Worm (Caenorhabditis elegans) whole organism, young adult: ENCODE results near the gene nep-1.

Source experiments
- B0261.1 ChIP-seq: sonication (generic microtip); optimal IDR thresholded peaks from 2 replicates; lab custom pipeline; 2016; ENCODE audit warnings: mild to moderate bottlenecking, missing genetic modification characterization, moderate library complexity, missing compliant biosample characterization
- F23B12.7 ChIP-seq: sonication (generic microtip); optimal IDR thresholded peaks from 2 replicates; lab custom pipeline; 2017; ENCODE audit warnings: missing genetic modification characterization, mild to moderate bottlenecking, missing compliant biosample characterization, antibody characterized with exemption, moderate library complexity; ENCODE audit not compliant: insufficient read depth
- F49E8.2 ChIP-seq: sonication (generic microtip); optimal IDR thresholded peaks from 3 replicates; lab custom pipeline; 2017; ENCODE audit warnings: missing genetic modification characterization, mild to moderate bottlenecking, missing compliant biosample characterization, antibody characterized with exemption, moderate library complexity; ENCODE audit not compliant: insufficient read depth
- F55B11.4 ChIP-seq: sonication (generic microtip); optimal IDR thresholded peaks from 2 replicates; lab custom pipeline; 2016; ENCODE audit warnings: missing compliant biosample characterization, missing genetic modification characterization, borderline replicate concordance; ENCODE audit not compliant: insufficient read depth
- F57A8.1 ChIP-seq: fragments of 200-800 bp; sonication (Bioruptor generic); optimal IDR thresholded peaks from 2 replicates; lab custom pipeline; 2018; ENCODE audit warnings: mild to moderate bottlenecking, missing genetic modification characterization, moderate library complexity, missing compliant biosample characterization
- T07F8.4 ChIP-seq: sonication (generic microtip); optimal IDR thresholded peaks from 2 replicates; lab custom pipeline; 2016; ENCODE audit warnings: mild to moderate bottlenecking, missing genetic modification characterization, moderate library complexity, missing compliant biosample characterization
- Y95B8A.8 ChIP-seq: fragments of 200-800 bp; sonication (Bioruptor generic); IDR thresholded peaks from 2 replicates; pipeline ENCODE4 v1.3.6; 2022; ENCODE audit warnings: missing genetic modification reagents, missing genetic modification characterization, missing compliant biosample characterization
- aptf-2 ChIP-seq: fragments of 200-800 bp; sonication (Bioruptor generic); conservative IDR thresholded peaks from 2 replicates; pipeline ENCODE4 v1.3.6; 2022; ENCODE audit warnings: missing genetic modification reagents, missing genetic modification characterization, missing compliant biosample characterization
- atf-7 ChIP-seq: sonication (generic microtip); optimal IDR thresholded peaks from 2 replicates; lab custom pipeline; 2017; ENCODE audit warnings: mild to moderate bottlenecking, missing genetic modification characterization, missing compliant biosample characterization
- attf-6 ChIP-seq: fragments of 200-800 bp; sonication (Bioruptor generic); IDR thresholded peaks from 2 replicates; pipeline ENCODE4 v1.3.6; 2022; ENCODE audit warnings: missing genetic modification reagents, missing genetic modification characterization, missing compliant biosample characterization
- cebp-1 ChIP-seq, 2 experiments: fragments of 200-800 bp in 1 of 2; sonication (Bioruptor generic) in 1 of 2; sonication (generic microtip) in 1 of 2; IDR thresholded peaks in 1 of 2; optimal IDR thresholded peaks in 1 of 2; 2 replicates each; pipeline versions ENCODE4 v1.3.6 to Lab custom; 2017 to 2022; ENCODE audit warnings: missing compliant biosample characterization in 2 of 2, missing genetic modification characterization in 2 of 2, mild to moderate bottlenecking in 1 of 2, missing genetic modification reagents in 1 of 2, moderate library complexity in 1 of 2
- ceh-40 ChIP-seq: fragments of 200-800 bp; sonication (Bioruptor generic); IDR thresholded peaks from 2 replicates; pipeline ENCODE4 v1.3.6; 2022; ENCODE audit warnings: missing genetic modification characterization, missing compliant biosample characterization
- ceh-58 ChIP-seq: fragments of 200-800 bp; sonication (Bioruptor generic); IDR thresholded peaks from 2 replicates; pipeline ENCODE4 v1.3.6; 2022; ENCODE audit warnings: missing genetic modification characterization, missing compliant biosample characterization
- ceh-79 ChIP-seq: sonication (generic microtip); optimal IDR thresholded peaks from 2 replicates; lab custom pipeline; 2017; ENCODE audit warnings: mild to moderate bottlenecking, missing genetic modification characterization, missing compliant biosample characterization
- ceh-91 ChIP-seq: fragments of 200-800 bp; sonication (Bioruptor generic); IDR thresholded peaks from 2 replicates; pipeline ENCODE4 v1.3.6; 2022; ENCODE audit warnings: missing genetic modification reagents, missing genetic modification characterization, missing compliant biosample characterization
- dpff-1 ChIP-seq: sonication (generic microtip); optimal IDR thresholded peaks from 2 replicates; lab custom pipeline; 2017; ENCODE audit warnings: mild to moderate bottlenecking, missing genetic modification characterization, missing compliant biosample characterization
- egl-44 ChIP-seq: fragments of 200-800 bp; sonication (Bioruptor generic); IDR thresholded peaks from 2 replicates; pipeline ENCODE4 v1.3.6; 2022; ENCODE audit warnings: missing genetic modification reagents, missing genetic modification characterization, missing compliant biosample characterization
- egrh-3 ChIP-seq: fragments of 200-800 bp; sonication (Bioruptor generic); IDR thresholded peaks from 2 replicates; pipeline ENCODE4 v1.3.6; 2022; ENCODE audit warnings: missing genetic modification reagents, missing genetic modification characterization, missing compliant biosample characterization
- ets-4 ChIP-seq: fragments of 200-800 bp; sonication (Bioruptor generic); optimal IDR thresholded peaks from 2 replicates; lab custom pipeline; 2018; ENCODE audit warnings: mild to moderate bottlenecking, missing genetic modification characterization, missing compliant biosample characterization
- fkh-3 ChIP-seq: sonication (generic microtip); optimal IDR thresholded peaks from 2 replicates; lab custom pipeline; 2016; ENCODE audit warnings: mild to moderate bottlenecking, missing genetic modification characterization, missing compliant biosample characterization
- hlh-12 ChIP-seq: sonication (generic microtip); optimal IDR thresholded peaks from 2 replicates; lab custom pipeline; 2016; ENCODE audit warnings: missing genetic modification characterization, missing compliant biosample characterization
- hlh-26 ChIP-seq: fragments of 200-800 bp; sonication (Bioruptor generic); conservative IDR thresholded peaks from 2 replicates; pipeline ENCODE4 v1.3.6; 2022; ENCODE audit warnings: missing genetic modification reagents, missing genetic modification characterization, missing compliant biosample characterization
- hmg-20 ChIP-seq: fragments of 200-800 bp; sonication (Bioruptor generic); IDR thresholded peaks from 2 replicates; pipeline ENCODE4 v1.3.6; 2022; ENCODE audit warnings: missing genetic modification reagents, missing genetic modification characterization, missing compliant biosample characterization
- hrde-1 ChIP-seq: sonication (generic microtip); optimal IDR thresholded peaks from 2 replicates; lab custom pipeline; 2016; ENCODE audit warnings: missing genetic modification characterization, mild to moderate bottlenecking, missing compliant biosample characterization, moderate library complexity, missing genotype, missing genetic modification reagents, borderline replicate concordance
- hsf-1 ChIP-seq: fragments of 200-800 bp; sonication (Bioruptor generic); IDR thresholded peaks from 2 replicates; pipeline ENCODE4 v1.3.6; 2022; ENCODE audit warnings: missing genetic modification reagents, missing genetic modification characterization, missing compliant biosample characterization
- let-526 ChIP-seq: fragments of 200-800 bp; sonication (Bioruptor generic); IDR thresholded peaks from 2 replicates; pipeline ENCODE4 v1.3.6; 2022; ENCODE audit warnings: missing genetic modification reagents, missing genetic modification characterization, missing compliant biosample characterization
- lin-40 ChIP-seq: sonication (generic microtip); optimal IDR thresholded peaks from 2 replicates; lab custom pipeline; 2016; ENCODE audit warnings: missing genetic modification characterization, mild to moderate bottlenecking, missing compliant biosample characterization, missing genotype, missing genetic modification reagents
- lin-54 ChIP-seq: fragments of 200-800 bp; sonication (Bioruptor generic); optimal IDR thresholded peaks from 2 replicates; lab custom pipeline; 2018; ENCODE audit warnings: mild to moderate bottlenecking, missing genetic modification characterization, missing compliant biosample characterization
- madf-10 ChIP-seq: sonication (generic microtip); optimal IDR thresholded peaks from 2 replicates; lab custom pipeline; 2016; ENCODE audit warnings: mild to moderate bottlenecking, missing genetic modification characterization, missing compliant biosample characterization
- madf-6 ChIP-seq: fragments of 200-800 bp; sonication (Bioruptor generic); IDR thresholded peaks from 2 replicates; pipeline ENCODE4 v1.3.6; 2022; ENCODE audit warnings: missing genetic modification reagents, missing genetic modification characterization, missing compliant biosample characterization
- mcd-1 ChIP-seq: fragments of 200-800 bp; sonication (Bioruptor generic); IDR thresholded peaks from 2 replicates; pipeline ENCODE4 v1.3.6; 2022; ENCODE audit warnings: missing genetic modification reagents, missing genetic modification characterization, missing compliant biosample characterization
- mxl-1 ChIP-seq: sonication (generic microtip); optimal IDR thresholded peaks from 2 replicates; lab custom pipeline; 2016; ENCODE audit warnings: missing genetic modification characterization, missing compliant biosample characterization
- nfyb-1 ChIP-seq: fragments of 200-800 bp; sonication (Bioruptor generic); IDR thresholded peaks from 2 replicates; pipeline ENCODE4 v1.3.6; 2022; ENCODE audit warnings: missing genetic modification reagents, missing genetic modification characterization, missing compliant biosample characterization
- nhr-80 ChIP-seq: sonication (generic microtip); optimal IDR thresholded peaks from 2 replicates; lab custom pipeline; 2016; ENCODE audit warnings: missing genetic modification characterization, missing compliant biosample characterization
- nhr-90 ChIP-seq: sonication (generic microtip); optimal IDR thresholded peaks from 2 replicates; lab custom pipeline; 2016; ENCODE audit warnings: missing genotype, mild to moderate bottlenecking, missing genetic modification characterization, missing compliant biosample characterization
- pbrm-1 ChIP-seq: fragments of 200-800 bp; sonication (Bioruptor generic); IDR thresholded peaks from 2 replicates; pipeline ENCODE4 v1.3.6; 2022; ENCODE audit warnings: missing genetic modification reagents, missing genetic modification characterization, missing compliant biosample characterization
- pha-4 ChIP-seq: fragments of 150-350 bp; sonication (generic microtip); optimal IDR thresholded peaks from 2 replicates; lab custom pipeline; 2014; ENCODE audit warnings: missing biosample characterization, missing genetic modification reagents, missing genetic modification characterization
- rcor-1 ChIP-seq: fragments of 200-800 bp; sonication (Bioruptor generic); IDR thresholded peaks from 2 replicates; pipeline ENCODE4 v1.3.6; 2022; ENCODE audit warnings: missing genetic modification reagents, missing genetic modification characterization, missing compliant biosample characterization
- repo-1 ChIP-seq: sonication (generic microtip); optimal IDR thresholded peaks from 2 replicates; lab custom pipeline; 2017; ENCODE audit warnings: mild to moderate bottlenecking, missing genetic modification characterization, missing compliant biosample characterization
- snpc-4 ChIP-seq, 5 experiments: fragments of 150-350 bp in 1 of 5; sonication (generic microtip) in 4 of 5; optimal IDR thresholded peaks; 2 replicates each; lab custom pipeline; 2014 to 2018; ENCODE audit warnings: missing genetic modification characterization in 5 of 5, missing biosample characterization in 3 of 5, antibody characterized with exemption in 2 of 5, mild to moderate bottlenecking in 2 of 5, missing compliant biosample characterization in 2 of 5, missing genotype in 2 of 5, moderate library complexity in 2 of 5, missing genetic modification reagents in 1 of 5
- tbp1 ChIP-seq: fragments of 200-800 bp; sonication (Bioruptor generic); optimal IDR thresholded peaks from 2 replicates; lab custom pipeline; 2018; ENCODE audit warnings: mild to moderate bottlenecking, missing genetic modification characterization, missing compliant biosample characterization
- ztf-25 ChIP-seq: fragments of 200-800 bp; sonication (Bioruptor generic); IDR thresholded peaks from 2 replicates; pipeline ENCODE4 v1.3.6; 2022; ENCODE audit warnings: missing genetic modification reagents, missing genetic modification characterization, missing compliant biosample characterization
- ztf-28 ChIP-seq: fragments of 200-800 bp; sonication (Bioruptor generic); IDR thresholded peaks from 2 replicates; pipeline ENCODE4 v1.3.6; 2022; ENCODE audit warnings: missing genetic modification reagents, missing genetic modification characterization, missing compliant biosample characterization

The nep-1 gene

ce11 chrII:11634057-11634676, 22.8 kb downstream of the nep-1 start (continued):
- TF ChIP-seq pha-4, result no peak
- TF ChIP-seq ceh-79, result no peak
- TF ChIP-seq Y95B8A.8 (GFP tag; lab: Robert Waterston, UW), result no peak
- TF ChIP-seq nhr-80 (tag; lab: Kevin White, UChicago), result peak; percentile 85
- TF ChIP-seq ztf-28 (GFP tag; lab: Robert Waterston, UW), result no peak
- TF ChIP-seq hlh-12 (tag; lab: Kevin White, UChicago), result no peak
- TF ChIP-seq nhr-90 (tag; lab: Kevin White, UChicago), result peak; percentile 58
- no peak for TF ChIP-seq aptf-2
- no peak for TF ChIP-seq fkh-3 (tag; lab: Kevin White, UChicago)
- TF ChIP-seq ets-4, result no peak
- TF ChIP-seq ceh-91, result 0 out of 2 replicates have a peak, but pooled peaks have one; percentile 36
- peak; percentile 32; the same call in 1 of the 2 replicates for TF ChIP-seq madf-6
- no peak for TF ChIP-seq egl-44 (GFP tag; lab: Robert Waterston, UW)
- no peak for TF ChIP-seq F55B11.4 (tag; lab: Kevin White, UChicago)
- no peak for TF ChIP-seq ceh-58 (GFP tag; lab: Robert Waterston, UW)
- no peak for TF ChIP-seq dpff-1
- TF ChIP-seq atf-7, result peak; percentile 52
- peak; percentile 81; the same call in 1 of the 2 replicates for TF ChIP-seq egrh-3
- no peak for TF ChIP-seq attf-6
- no peak for TF ChIP-seq ceh-40
- peak; percentile 67 for TF ChIP-seq repo-1 (tag; lab: Kevin White, UChicago)
- TF ChIP-seq cebp-1 (GFP tag; IDR thresholded peaks at IDR 0.05; lab: Robert Waterston, UW), result peak; percentile 78
- peak; percentile 93 for TF ChIP-seq cebp-1 (tag; optimal IDR thresholded peaks at IDR 0.05; lab: Kevin White, UChicago)
- no peak for TF ChIP-seq mxl-1 (tag; lab: Kevin White, UChicago)
- no peak for TF ChIP-seq B0261.1 (tag; lab: Kevin White, UChicago)
- TF ChIP-seq hrde-1 (tag; lab: Kevin White, UChicago), result no peak
- TF ChIP-seq nfyb-1 (GFP tag; lab: Robert Waterston, UW), result peak; percentile 88
- TF ChIP-seq hsf-1, result no peak
- peak; percentile 18 for TF ChIP-seq snpc-4 (GFP tag; optimal IDR thresholded peaks at IDR 0.05; lab: Kevin White, UChicago)
- TF ChIP-seq snpc-4 (tag; optimal IDR thresholded peaks at IDR 0.05; lab: Kevin White, UChicago), result peak in 3 of 4 experiments; percentile 63 to 69 (median 68)
- no peak for TF ChIP-seq T07F8.4 (tag; lab: Kevin White, UChicago)
- no peak for TF ChIP-seq F57A8.1 (GFP tag; lab: Kevin White, UChicago)
- peak; percentile 62 for TF ChIP-seq tbp1

- TF ChIP-seq hmg-20 (GFP tag; lab: Robert Waterston, UW) (no peak), F49E8.2 (no peak), tbp1 (no peak), let-526 (GFP tag; lab: Robert Waterston, UW) (no peak), ceh-79 (no peak), madf-10 (no peak), lin-54 (no peak), F23B12.7 (tag; lab: Kevin White, UChicago) (no peak), lin-40 (tag; lab: Kevin White, UChicago) (no peak), nfyb-1 (GFP tag; lab: Robert Waterston, UW) (no peak), hlh-26 (GFP tag; lab: Robert Waterston, UW) (no peak), rcor-1 (GFP tag; lab: Robert Waterston, UW) (no peak), attf-6 (no peak), ztf-25 (GFP tag; lab: Robert Waterston, UW) (no peak), mcd-1 (GFP tag; lab: Robert Waterston, UW) (no peak), atf-7 (no peak), ets-4 (no peak), pbrm-1 (no peak)
- TF ChIP-seq, all 124 proteins: peak for 0
Observed at ce11 chrII:11633509-11633908, 23.5 kb downstream of the nep-1 start, which contains the start of gene din-1. Gene din-1, minus strand, starts transcription at chrII:11633609.
